Fruit fly (Drosophila melanogaster) whole organism, prepupa: ENCODE measurements around the gene smp-30.

ENCODE experiments used
- CG1621 ChIP-seq: fragments of 200-800 bp; sonication (Bioruptor generic); optimal IDR thresholded peaks from 3 replicates; lab custom pipeline; 2018; ENCODE audit warnings: missing biosample characterization, mild to moderate bottlenecking, missing genetic modification characterization
- CG3032 ChIP-seq: fragments of 200-800 bp; optimal IDR thresholded peaks from 2 replicates; lab custom pipeline; 2019; ENCODE audit warnings: missing biosample characterization, mild to moderate bottlenecking, missing genetic modification characterization, moderate library complexity
- CG9139 ChIP-seq: fragments of 200-800 bp; sonication (Bioruptor generic); optimal IDR thresholded peaks from 3 replicates; lab custom pipeline; 2017; ENCODE audit warnings: missing biosample characterization, mild to moderate bottlenecking, missing genetic modification characterization
- Eip75B ChIP-seq: fragments of 200-800 bp; sonication (Bioruptor generic); optimal IDR thresholded peaks from 3 replicates; lab custom pipeline; 2016; ENCODE audit warnings: missing biosample characterization, missing genetic modification characterization
- Eip78C ChIP-seq: fragments of 200-800 bp; sonication (Bioruptor generic); peaks from one replicate; lab custom pipeline; 2016; ENCODE audit warnings: missing biosample characterization, missing genetic modification characterization
- Hr38 ChIP-seq: sonication (Bioruptor generic); optimal IDR thresholded peaks from 2 replicates; lab custom pipeline; 2016; ENCODE audit warnings: missing biosample characterization, missing genetic modification characterization
- Lpt ChIP-seq: fragments of 200-800 bp; sonication (Bioruptor generic); optimal IDR thresholded peaks from 3 replicates; lab custom pipeline; 2016; ENCODE audit warnings: missing biosample characterization, missing genetic modification characterization
- Smox ChIP-seq: fragments of 200-800 bp; sonication (Bioruptor generic); optimal IDR thresholded peaks from 3 replicates; lab custom pipeline; 2016; ENCODE audit warnings: missing biosample characterization, missing genetic modification characterization
- cyc ChIP-seq: fragments of 200-800 bp; sonication (Bioruptor generic); optimal IDR thresholded peaks from 3 replicates; lab custom pipeline; 2016; ENCODE audit warnings: missing biosample characterization, missing genetic modification characterization
- eg ChIP-seq: fragments of 200-800 bp; sonication (Bioruptor generic); IDR thresholded peaks from 3 replicates; pipeline ENCODE4 v1.3.6; 2022; ENCODE audit warnings: missing biosample characterization, missing genetic modification characterization
- topi ChIP-seq: fragments of 200-800 bp; sonication (Bioruptor generic); optimal IDR thresholded peaks from 3 replicates; lab custom pipeline; 2016; ENCODE audit warnings: missing biosample characterization, missing genetic modification characterization

dm6 chr3R:14720130-14720529 lies 30.9 kb downstream of the smp-30 start:
- TF ChIP-seq Eip78C (GFP tag; lab: Kevin White, UChicago) (peak; percentile 71), CG3032 (tag; lab: Kevin White, UChicago) (no peak), CG9139 (GFP tag; lab: Kevin White, UChicago) (no peak), CG1621 (no peak), Eip75B (GFP tag; lab: Kevin White, UChicago) (no peak), eg (GFP tag; lab: Robert Waterston, UW) (peak; percentile 86), cyc (GFP tag; lab: Kevin White, UChicago) (no peak), topi (GFP tag; lab: Kevin White, UChicago) (no peak), Smox (GFP tag; lab: Kevin White, UChicago) (no peak), Hr38 (GFP tag; lab: Kevin White, UChicago) (peak; percentile 21), Lpt (GFP tag; lab: Kevin White, UChicago) (peak; percentile 50)
